Worm (Caenorhabditis elegans) whole organism, L4 larva: ENCODE data around the gene Y37E11B.6.

ENCODE experiments used
- ZK337.2 ChIP-seq: fragments of 200-800 bp; sonication (Bioruptor generic); IDR thresholded peaks from 2 replicates; pipeline ENCODE4 v1.3.6; 2022; ENCODE audit warnings: missing genetic modification reagents, missing genetic modification characterization, missing compliant biosample characterization
- ceh-82 ChIP-seq: sonication (generic microtip); optimal IDR thresholded peaks from 2 replicates; lab custom pipeline; 2017; ENCODE audit warnings: missing biosample characterization, missing genetic modification characterization
- nhr-111 ChIP-seq: fragments of 200-800 bp; sonication (Bioruptor generic); optimal IDR thresholded peaks from 2 replicates; lab custom pipeline; 2018; ENCODE audit warnings: mild to moderate bottlenecking, missing genetic modification characterization, missing compliant biosample characterization
- php-3 ChIP-seq: fragments of 200-800 bp; sonication (Bioruptor generic); IDR thresholded peaks from 2 replicates; pipeline ENCODE4 v1.3.6; 2022; ENCODE audit warnings: missing genetic modification reagents, missing genetic modification characterization, missing compliant biosample characterization
- unc-130 ChIP-seq: sonication (generic microtip); optimal IDR thresholded peaks from 2 replicates; lab custom pipeline; 2016; ENCODE audit warnings: missing genetic modification reagents, missing genetic modification characterization, missing compliant biosample characterization
- unc-62 ChIP-seq, 3 experiments: fragments of 150-350 bp in 1 of 3; sonication (generic microtip); optimal IDR thresholded peaks in 2 of 3; peaks in 1 of 3; 1 replicate in 1 of 3; 2 replicates in 2 of 3; lab custom pipeline; 2014 to 2017; ENCODE audit warnings: missing biosample characterization in 3 of 3, missing genetic modification characterization in 3 of 3, missing genetic modification reagents in 3 of 3, missing genotype in 1 of 3
- zag-1 ChIP-seq: fragments of 150-350 bp; optimal IDR thresholded peaks from 2 replicates; lab custom pipeline; 2014; ENCODE audit warnings: missing biosample characterization, missing genetic modification characterization

- TF ChIP-seq php-3 (GFP tag; lab: Robert Waterston, UW): 0 out of 2 replicates have a peak, but pooled peaks have one; percentile 22
- TF ChIP-seq zag-1: no peak
- no peak for TF ChIP-seq nhr-111
- no peak for TF ChIP-seq ceh-82
- TF ChIP-seq ZK337.2 (GFP tag; lab: Robert Waterston, UW): no peak
- no peak for TF ChIP-seq unc-130
- TF ChIP-seq unc-62 (GFP tag; optimal IDR thresholded peaks at IDR 0.05 in 1 of 2; lab: Kevin White, UChicago): no peak
- TF ChIP-seq unc-62 (tag; optimal IDR thresholded peaks at IDR 0.05; lab: Kevin White, UChicago): no peak
Observed at ce11 chrIV:3590821-3591220, 8.3 kb downstream of the Y37E11B.6 start.
